Worm (Caenorhabditis elegans) whole organism, mixed stage, embryonic: ENCODE data around the gene Y47D3B.4.
A peak's percentile ranks its signal among the peaks of the same experiment; 100 is the strongest.

Experiments
- ceh-43 ChIP-seq: fragments of 200-800 bp; sonication (Bioruptor generic); optimal IDR thresholded peaks from 2 replicates; lab custom pipeline; 2018; ENCODE audit warnings: mild to moderate bottlenecking, missing genetic modification characterization, moderate library complexity, missing compliant biosample characterization
- elt-3 ChIP-seq: fragments of 150-350 bp; optimal IDR thresholded peaks from 2 replicates; lab custom pipeline; 2014; ENCODE audit warnings: missing biosample characterization, missing genetic modification characterization
- lin-13 ChIP-seq: fragments of 150-350 bp; optimal IDR thresholded peaks from 2 replicates; lab custom pipeline; 2014; ENCODE audit warnings: missing biosample characterization, missing genetic modification characterization
- sptf-1 ChIP-seq: sonication (generic microtip); optimal IDR thresholded peaks from 2 replicates; lab custom pipeline; 2017; ENCODE audit warnings: mild to moderate bottlenecking, missing genetic modification characterization, moderate library complexity, missing compliant biosample characterization
- tbx-8 ChIP-seq: fragments of 200-800 bp; sonication (Bioruptor generic); optimal IDR thresholded peaks from 2 replicates; lab custom pipeline; 2018; ENCODE audit warnings: mild to moderate bottlenecking, missing genetic modification characterization, moderate library complexity, missing compliant biosample characterization
- unc-62 ChIP-seq: fragments of 150-350 bp; optimal IDR thresholded peaks from 2 replicates; lab custom pipeline; 2014; ENCODE audit warnings: missing biosample characterization, missing genetic modification reagents, missing genetic modification characterization

ce11 chrIII:11452530-11452929 lies 47.4 kb downstream of the Y47D3B.4 start:
- TF ChIP-seq ceh-43: no peak
- no peak for TF ChIP-seq tbx-8 (GFP tag; lab: Kevin White, UChicago)
- no peak for TF ChIP-seq elt-3
- TF ChIP-seq unc-62 (GFP tag; lab: Kevin White, UChicago): peak; percentile 92
- TF ChIP-seq lin-13 (tag; lab: Kevin White, UChicago): no peak
- TF ChIP-seq sptf-1 (tag; lab: Kevin White, UChicago): no peak
